Worm (Caenorhabditis elegans) whole organism, L4 larva: ENCODE results near the gene C03B1.10.

Source experiments
- daf-8 ChIP-seq: fragments of 200-800 bp; sonication (Bioruptor generic); IDR thresholded peaks from 2 replicates; pipeline ENCODE4 v1.3.6; 2022; ENCODE audit warnings: missing genetic modification characterization, missing compliant biosample characterization

The C03B1.10 gene

DNA sequence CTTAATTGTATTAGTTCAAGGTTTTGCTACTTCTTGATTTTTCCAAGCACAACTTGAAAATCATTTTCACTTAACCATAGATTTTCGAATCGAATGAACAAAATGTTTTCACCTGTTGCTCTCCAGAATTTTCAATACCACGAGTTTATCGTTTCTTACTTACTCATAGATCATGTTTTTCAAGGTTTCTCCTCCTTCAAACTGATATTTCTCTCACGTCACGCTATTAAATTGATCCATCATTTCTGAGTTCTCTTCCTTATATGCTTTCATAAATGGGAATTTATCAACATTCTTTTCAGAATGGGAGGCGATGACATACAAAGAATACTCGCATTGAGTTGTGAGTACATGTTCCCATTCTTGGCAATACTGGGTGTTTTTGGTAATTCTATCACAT lies 46.3 kb downstream of the C03B1.10 start, which contains the start of gene npr-38:
npr-38 (plus strand) TSS at position 301 of the 400 bp plus-strand sequence.
- no peak for TF ChIP-seq daf-8 (GFP tag; lab: Robert Waterston, UW)
